Fruit fly (Drosophila melanogaster) whole organism, larva: ENCODE results near the gene CG31787.

ENCODE experiments used
- noc ChIP-seq: fragments of 200-800 bp; sonication (Bioruptor generic); optimal IDR thresholded peaks from 3 replicates; lab custom pipeline; 2019; ENCODE audit warnings: missing biosample characterization, mild to moderate bottlenecking, missing genetic modification characterization, moderate library complexity

CG31787 gene

DNA sequence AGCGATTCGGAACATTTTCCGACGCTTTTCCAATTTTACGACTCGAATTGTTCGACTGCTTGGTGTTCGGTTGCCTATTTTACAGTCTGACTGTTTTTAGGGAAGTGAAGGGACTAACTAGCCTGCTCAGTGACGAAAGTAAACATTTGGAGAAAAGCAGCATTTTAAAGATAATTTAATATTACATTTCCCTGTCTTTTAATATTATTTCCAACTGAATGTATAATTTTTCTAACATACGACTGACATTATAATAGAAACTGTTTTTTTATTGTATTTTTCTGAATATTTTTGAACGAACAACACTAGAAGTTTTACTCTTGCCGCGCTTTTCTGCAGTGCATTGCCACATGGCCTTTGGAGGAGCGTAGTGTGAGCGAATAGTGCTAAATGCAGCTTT lies at the start of gene CG31787:
Gene CG31787 (minus strand): TSS at position 101 of the 400 bp plus-strand sequence.
- TF ChIP-seq noc (tag; lab: Kevin White, UChicago), result no peak

DNA sequence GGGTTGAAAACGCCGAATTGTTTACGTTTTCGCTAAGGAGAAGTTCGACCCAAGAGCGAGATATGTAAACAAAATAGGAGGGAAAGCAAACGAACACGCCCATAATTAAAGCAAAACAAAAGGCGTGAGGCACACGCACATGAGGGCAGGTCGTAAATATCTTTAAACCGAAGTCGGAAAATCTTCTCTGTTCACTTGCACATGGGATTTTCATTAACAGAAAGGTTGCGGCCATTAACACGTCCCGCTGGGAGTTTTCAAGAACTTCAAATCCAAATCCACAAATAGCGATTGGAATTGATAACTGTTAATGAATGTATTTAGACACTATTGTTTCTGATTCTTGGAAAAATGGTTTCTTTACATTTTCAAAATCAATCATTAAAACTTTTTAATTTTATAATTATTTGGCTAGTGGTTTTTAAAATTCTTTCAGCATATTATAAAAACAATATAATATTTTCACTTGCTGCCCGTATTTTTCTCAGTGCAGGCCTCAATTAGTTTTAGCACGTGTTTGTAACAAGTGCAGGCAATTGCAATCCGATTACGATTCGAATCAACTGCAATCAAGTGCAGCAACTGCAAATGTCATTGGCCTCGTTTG lies 48.4 kb upstream of the CG31787 start:
- no peak for TF ChIP-seq noc (tag; lab: Kevin White, UChicago)

DNA sequence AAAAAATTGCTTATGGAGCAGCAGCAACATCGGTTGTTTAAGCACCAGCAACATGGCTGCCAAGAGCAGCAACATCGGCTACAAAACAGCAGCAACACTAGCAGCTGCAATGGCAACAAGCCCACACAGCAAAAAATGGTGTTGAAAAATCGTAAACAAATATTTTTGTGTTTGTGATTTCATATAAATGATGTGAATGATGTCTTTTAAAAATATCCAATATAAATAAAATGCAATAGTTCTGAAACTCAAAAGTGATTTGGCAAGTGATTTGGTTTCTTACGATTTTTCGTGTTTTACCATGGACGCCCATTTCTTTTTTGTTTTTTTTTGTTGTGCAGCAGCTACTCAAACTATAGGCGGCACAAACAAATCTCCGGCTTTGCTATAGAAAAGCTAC lies 46.1 kb upstream of the CG31787 start:
- TF ChIP-seq noc (tag; lab: Kevin White, UChicago), result no peak

DNA sequence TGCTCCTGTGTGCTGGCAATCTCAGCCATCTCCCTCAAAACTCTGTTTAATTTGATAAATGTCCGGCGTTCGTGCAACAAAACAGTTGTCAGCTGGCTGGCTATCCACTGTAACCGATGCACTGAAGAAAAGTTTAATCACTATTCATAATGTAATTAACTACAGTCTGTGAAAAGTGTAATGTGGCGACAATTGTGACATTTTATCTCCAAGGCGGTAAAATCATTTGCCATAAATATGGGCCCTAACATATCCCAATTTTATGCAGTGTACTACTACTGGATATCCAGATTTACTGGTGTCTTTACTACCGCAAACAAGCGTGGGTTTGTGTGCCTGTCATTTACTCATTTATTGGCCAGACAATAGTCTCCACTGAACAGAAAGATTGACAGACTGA lies 43.2 kb upstream of the CG31787 start:
- no peak for TF ChIP-seq noc (tag; lab: Kevin White, UChicago)

DNA sequence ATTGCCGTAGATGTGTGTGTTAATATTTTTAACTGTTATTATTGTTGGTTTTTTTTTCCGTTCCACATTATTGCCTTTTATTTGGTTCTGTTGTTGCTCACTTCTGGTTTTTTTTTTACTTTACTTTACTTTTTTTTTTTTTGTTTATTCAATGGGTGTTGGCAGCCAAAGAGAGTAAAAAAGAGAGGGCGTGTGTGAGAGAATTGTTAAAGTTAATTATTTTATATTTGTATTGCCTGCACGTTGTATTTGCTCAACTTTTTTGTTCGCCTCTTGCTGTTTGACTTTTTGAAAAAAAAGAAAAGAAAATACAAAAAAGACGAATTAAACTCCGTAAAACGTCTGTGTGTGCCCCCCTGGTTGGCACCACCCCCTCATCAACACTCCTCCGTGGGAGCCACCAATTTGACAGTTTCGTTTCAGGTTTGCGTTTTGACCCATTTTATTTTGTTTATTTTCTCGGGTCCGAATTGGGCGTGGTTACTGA lies 42.1 kb upstream of the CG31787 start:
- TF ChIP-seq noc (tag; lab: Kevin White, UChicago), result no peak

DNA sequence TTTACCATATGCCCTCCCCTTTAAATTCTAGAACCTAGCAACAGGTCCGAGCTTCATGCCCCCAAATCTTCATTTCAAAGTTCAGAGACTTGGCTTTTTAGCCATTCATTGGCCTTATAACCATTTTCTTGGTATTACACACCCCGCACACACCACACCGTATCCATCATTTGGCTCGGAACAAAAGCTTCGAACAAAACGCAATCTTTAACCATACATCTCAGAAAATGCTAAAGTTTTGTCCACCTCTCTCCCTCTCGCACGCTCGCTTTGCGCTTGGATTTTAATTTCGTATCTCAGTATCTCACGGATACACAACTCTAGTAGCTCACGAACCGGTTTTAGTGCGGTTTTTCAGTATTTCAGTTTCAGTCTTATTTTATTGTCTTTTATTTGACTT lies 41.5 kb upstream of the CG31787 start:
- TF ChIP-seq noc (tag; lab: Kevin White, UChicago), result no peak

DNA sequence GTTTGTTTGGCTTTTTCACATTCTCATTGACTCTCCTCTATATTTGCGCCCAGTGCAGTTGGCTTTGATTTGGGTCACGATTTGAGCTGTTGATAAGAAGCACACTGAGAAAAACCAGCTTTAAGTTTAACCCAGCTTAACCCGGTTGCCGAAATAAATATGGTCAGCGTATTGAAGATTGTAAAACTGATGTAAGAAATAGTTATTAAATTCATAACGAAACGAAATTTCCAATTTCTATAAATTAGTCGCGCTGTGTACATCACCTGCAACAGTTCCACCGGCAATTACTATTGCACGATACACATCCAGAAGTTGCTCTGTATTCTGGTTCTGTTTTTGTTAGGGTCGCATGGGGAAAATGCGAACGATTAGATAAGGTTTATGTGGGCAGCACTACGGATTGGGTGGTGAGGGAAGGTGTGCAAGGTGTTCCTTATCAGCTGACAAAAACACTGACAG lies 39.6 kb upstream of the CG31787 start:
- peak; percentile 71 for TF ChIP-seq noc (tag; lab: Kevin White, UChicago)

DNA sequence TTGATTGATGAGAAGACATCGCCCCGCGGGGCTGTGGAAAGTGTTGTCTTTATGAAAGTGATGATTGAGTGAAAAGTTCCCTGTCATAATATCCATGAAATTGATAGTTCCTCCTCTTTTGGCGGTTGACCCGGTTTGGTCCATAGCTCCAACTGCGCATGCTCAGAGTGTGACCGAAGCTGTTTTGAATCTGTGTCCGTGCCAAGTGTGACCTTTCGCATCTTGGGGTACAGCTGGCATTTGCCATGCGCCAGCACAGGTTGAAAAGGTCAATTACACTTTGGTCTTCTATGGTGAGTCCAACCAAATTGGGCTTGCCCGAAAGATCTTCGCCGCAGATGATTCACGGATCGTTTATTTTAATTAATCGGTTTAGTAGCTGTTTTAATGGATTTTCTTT lies 35.4 kb upstream of the CG31787 start:
- TF ChIP-seq noc (tag; lab: Kevin White, UChicago), result no peak

DNA sequence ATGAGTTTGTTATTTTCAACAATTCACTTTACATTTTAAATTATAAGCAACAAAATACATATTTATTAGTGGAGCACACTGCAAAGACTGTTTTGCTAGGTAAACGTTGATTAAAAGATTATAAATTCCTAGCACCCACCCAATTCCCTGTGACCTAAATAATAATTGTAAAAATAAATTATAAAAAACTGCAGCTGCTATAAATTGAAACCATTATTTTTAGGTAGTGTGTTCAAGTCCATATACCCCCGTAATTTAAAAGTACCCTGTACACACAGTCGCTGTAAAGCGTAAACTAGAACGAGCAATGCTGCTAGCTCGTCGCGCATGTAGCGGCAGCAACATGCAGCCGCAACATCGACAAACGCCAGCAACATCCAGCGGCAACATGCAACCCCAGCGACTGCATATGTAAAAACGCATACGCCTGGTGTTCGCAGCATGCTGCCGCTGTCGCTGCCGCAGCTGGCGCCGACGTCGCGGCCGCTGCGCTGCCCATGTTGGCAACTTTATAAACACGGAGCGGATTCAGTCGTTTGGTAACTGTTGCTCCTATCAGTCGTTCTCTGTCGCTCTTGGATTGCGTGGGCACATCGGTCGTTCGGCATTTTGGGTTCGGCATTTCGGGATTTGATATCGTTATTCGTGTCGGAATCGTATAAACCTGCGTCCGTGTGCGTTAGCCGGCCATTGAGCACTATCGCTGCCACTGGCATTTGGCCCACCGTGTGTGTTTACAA lies 34.2 kb upstream of the CG31787 start, which contains the start of gene Fas3:
Gene Fas3 (plus strand): TSS at position 526 of the 740 bp plus-strand sequence.
- TF ChIP-seq noc (tag; lab: Kevin White, UChicago), result no peak

DNA sequence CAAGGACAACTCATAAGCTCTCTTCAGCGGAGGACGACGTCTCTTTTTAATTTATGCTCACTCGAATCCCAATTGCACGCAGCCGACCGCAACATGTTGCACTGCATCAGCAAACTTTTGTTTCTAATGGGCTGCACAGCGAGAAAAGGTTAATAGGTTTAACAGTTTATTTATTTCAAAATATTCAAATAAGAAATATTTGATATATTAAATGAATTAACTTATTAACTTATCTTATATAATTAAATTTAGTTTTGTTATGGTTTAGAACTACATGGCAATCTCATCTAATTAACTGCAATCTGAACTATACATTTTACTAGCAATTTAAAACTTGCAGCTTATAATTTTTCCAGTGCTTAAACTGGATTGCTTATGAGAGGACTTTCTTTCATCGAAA lies 29.9 kb upstream of the CG31787 start:
- no peak for TF ChIP-seq noc (tag; lab: Kevin White, UChicago)

DNA sequence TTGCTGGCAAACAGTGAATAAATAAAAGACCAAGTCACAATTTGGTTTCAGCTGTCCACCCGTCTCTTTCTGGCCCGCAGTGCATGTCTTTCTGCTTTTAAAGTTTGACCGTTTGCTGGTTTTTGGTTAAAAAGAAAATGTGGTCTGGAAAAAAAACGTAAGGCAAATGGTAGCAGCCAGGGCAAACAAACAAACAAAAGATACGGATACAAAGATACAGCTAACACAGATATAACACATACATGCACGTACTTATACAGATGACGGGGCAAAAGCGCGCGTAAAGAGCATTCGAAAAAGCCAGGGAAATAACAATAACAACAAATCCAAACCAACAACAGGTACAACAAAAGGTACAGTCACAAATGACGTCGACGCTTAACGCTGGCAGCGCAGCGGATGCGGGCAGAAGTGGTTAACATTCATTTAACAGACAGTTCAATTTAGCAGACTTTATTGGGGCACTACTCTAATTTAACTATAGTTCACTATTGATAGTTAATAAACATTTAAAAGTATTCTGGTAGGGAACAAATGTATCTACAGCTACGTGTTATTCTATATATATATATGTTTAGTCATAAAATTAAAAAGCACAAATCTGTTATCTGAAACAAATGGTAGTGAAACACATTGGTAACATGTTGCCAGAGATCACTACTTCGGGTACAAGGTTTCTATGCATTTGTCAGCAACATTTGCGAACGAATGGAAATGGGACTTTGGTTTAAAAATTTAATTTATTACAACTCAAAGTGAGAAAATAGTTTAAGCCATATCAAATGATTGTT lies 28.6 kb upstream of the CG31787 start:
- no peak for TF ChIP-seq noc (tag; lab: Kevin White, UChicago)

DNA sequence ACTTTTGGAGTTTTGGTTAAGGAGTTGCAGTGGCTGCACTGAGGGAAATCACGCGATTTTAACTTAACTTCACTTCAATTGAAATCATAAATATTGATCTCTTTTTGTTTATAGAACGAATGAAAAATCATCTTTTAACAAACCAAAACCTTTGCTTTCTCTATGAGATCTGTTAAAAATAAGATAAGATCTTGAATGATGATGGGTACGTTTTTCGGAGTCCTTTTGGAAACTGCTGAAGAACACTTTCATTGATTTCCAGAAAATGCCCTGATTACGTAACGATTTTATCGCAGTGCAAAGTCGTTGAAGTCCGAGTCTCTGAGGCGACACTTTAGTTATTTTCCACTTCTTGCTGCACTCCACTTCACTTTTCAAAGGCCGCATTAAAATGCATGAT lies 26.8 kb upstream of the CG31787 start:
- no peak for TF ChIP-seq noc (tag; lab: Kevin White, UChicago)

DNA sequence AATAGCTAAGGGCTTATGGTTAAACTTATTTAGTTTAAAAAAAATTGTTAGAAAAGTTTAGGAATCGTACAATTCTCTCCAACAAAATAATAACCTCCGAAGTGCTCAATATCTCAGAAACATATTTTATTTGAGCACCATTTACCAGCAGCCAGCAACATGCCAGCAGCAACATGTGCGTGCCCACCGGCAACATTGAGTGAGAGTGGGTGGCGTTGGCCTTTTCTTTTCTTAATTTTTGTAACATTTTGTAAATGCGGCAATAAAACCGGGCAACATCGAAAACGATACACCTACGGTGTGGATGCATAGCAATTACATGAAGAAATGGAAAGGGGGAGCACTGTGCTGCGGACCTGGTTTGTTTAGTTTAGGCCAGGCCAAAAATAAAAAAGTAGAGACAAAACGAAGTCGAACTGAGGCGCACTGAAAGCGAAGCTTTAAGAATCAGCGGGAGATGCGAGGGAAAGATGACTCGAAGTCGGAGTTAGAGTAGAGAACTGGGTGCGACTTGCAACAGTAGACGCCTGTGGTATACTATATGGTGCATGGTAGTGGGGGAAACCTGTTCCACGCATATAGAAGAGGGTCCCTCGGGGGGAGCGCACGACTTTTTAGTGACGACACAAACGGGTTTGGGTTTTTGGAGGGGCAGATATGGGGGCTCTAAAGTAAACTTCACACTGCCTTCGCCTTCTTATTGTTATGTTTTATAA lies 26.2 kb upstream of the CG31787 start:
- TF ChIP-seq noc (tag; lab: Kevin White, UChicago), result no peak

DNA sequence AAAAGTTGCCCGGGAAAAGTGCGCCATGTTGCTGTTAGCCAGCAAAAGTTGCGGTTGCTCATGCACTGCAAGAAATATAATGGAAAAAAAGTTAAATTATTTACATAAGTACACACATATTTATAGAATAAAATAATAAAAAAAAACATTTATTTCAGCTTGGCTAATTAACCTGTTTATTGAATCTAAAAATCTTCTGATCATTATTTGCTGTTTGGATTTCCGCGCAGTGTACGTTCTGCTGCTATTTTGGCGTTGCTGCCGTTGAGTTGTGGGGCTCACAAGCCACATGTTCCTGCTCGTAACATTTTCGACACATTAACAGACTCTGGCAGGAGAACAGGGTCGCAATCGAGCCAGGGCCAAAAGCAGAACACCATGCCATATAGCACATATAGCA lies 25.0 kb upstream of the CG31787 start:
- TF ChIP-seq noc (tag; lab: Kevin White, UChicago), result no peak

DNA sequence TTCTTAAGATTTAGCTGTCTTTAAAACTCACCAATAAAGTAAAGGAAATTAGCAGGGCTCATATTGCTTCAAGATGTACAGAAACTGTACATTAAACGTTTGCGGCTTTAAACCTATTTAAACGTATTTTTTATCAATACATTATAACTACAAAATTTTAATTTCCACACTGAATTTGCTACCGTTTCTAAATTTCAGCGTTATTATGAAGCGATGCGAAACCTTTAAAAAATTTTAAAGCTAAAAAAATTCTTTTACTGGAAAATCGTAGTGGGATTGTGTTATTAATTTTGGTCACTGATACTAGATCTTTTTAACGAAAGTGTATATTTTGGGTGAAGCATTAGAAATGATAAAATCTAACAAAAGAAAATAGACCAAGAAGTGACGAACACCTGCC lies 23.8 kb upstream of the CG31787 start, which contains the start of gene CG43354:
Gene CG43354 (minus strand): TSS at position 101 of the 400 bp plus-strand sequence.
- no peak for TF ChIP-seq noc (tag; lab: Kevin White, UChicago)
